Fruit fly (Drosophila melanogaster): ENCODE results near the gene CG7044.

DNA sequence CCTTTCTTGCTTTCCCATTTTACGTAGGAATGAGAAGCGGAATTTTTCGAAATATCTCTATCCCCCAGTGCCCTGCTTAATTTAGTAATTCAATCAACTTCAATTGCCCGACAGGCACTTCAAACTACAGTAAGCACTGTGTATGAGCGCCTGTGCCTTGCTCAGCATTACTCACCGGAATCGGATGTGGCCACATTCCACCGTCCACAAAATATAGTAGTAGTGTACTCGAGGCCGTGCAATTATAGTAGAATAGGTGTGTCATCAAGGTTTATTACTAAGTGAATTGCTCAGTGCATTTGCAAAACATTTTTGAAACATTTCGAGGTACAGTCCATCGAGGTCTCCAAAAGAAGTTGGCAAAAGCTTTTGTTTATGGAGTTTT lies 35.8 kb downstream of the CG7044 start:
- TF ChIP-seq fru (GFP tag; optimal IDR thresholded peaks at IDR 0.05) (no peak), rgr (GFP tag; optimal IDR thresholded peaks at IDR 0.05) (no peak), Dif (GFP tag; optimal IDR thresholded peaks at IDR 0.05; ENCODE audit: partially characterized antibody) (no peak), Myc (optimal IDR thresholded peaks at IDR 0.05) (no peak), Abd-B (GFP tag; optimal IDR thresholded peaks at IDR 0.05) (no peak)

Measured in whole organism, wandering third instar larva.